Worm (Caenorhabditis elegans): ENCODE data around the gene pals-20.
"Not testable (repeated sequence)": the region's sequence is repeated elsewhere in the genome, so short reads cannot be mapped to it uniquely, and the experiment has no call there.

The pals-20 gene

ce11 chrIII:1391752-1392151, 3.6 kb upstream of the pals-20 start, which contains the start of gene pals-17:
Gene pals-17 (minus strand): TSS chrIII:1391852.
- TF ChIP-seq pes-1 (GFP tag; IDR thresholded peaks at IDR 0.05), result no peak
- no peak for TF ChIP-seq hmbx-1 (tag; optimal IDR thresholded peaks at IDR 0.05)
- no peak for TF ChIP-seq tbx-37 (GFP tag; conservative IDR thresholded peaks at IDR 0.05)
- TF ChIP-seq hmg-4 (GFP tag; optimal IDR thresholded peaks at IDR 0.05), result no peak
- TF ChIP-seq B0310.2 (tag; optimal IDR thresholded peaks at IDR 0.05), result no peak
- TF ChIP-seq scrt-1 (GFP tag; IDR thresholded peaks at IDR 0.05), result no peak
- no peak for TF ChIP-seq F13C5.2 (tag; optimal IDR thresholded peaks at IDR 0.05)

DNA sequence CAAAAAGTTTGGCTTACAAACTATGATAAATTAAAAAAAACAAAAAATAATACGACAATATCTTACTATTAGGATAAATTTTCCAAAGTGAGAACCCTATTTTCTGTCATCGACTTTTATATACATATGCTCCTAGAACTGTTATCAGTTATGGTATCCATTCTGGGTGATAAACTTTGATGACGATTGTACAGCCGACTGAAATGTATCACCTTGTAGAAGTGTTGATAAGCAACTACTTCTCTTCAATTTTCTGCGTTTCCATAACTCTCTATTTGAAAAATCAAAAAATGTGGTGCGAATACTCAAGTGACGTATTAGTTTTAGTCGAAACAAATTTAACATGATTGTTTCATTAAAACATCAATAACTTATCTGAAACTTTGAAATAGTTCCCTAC, 1.9 kb upstream of the pals-20 start:
- TF ChIP-seq tbx-37 (GFP tag; conservative IDR thresholded peaks at IDR 0.05) (no peak), hmbx-1 (tag; optimal IDR thresholded peaks at IDR 0.05) (no peak), B0310.2 (tag; optimal IDR thresholded peaks at IDR 0.05) (no peak)

ce11 chrIII:1384694-1385093, 3.4 kb downstream of the pals-20 start:
- no peak for TF ChIP-seq hmg-4 (GFP tag; optimal IDR thresholded peaks at IDR 0.05)
- no peak for TF ChIP-seq tra-4 (tag; optimal IDR thresholded peaks at IDR 0.05)
- TF ChIP-seq hmbx-1 (tag; optimal IDR thresholded peaks at IDR 0.05), result no peak

DNA sequence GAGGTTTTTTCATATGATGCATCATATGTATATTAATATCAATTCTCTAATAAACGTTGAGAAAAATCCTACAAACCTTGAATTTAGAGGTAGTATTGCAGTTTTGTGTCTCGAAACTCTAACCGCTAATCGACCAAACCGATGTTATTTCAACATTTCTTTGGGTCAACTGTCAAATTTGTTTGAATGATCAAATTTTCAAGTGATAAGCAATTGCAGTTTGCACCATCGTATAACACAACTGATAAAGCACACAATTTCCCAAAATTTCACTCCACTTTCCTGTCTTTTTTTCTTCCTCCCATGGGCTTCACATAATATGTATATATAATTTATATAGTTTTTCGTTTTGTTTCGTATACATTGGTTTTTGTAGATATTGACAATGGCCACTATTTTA, 4.0 kb downstream of the pals-20 start, which contains the start of the genes fbxa-138 and Y82E9BR.5:
fbxa-138 (minus strand) TSS at position 161 of the 400 bp plus-strand sequence.
Y82E9BR.5 (plus strand) TSS at position 279 of the 400 bp plus-strand sequence.
- TF ChIP-seq tbx-11 (GFP tag; IDR thresholded peaks at IDR 0.05), result no peak
- TF ChIP-seq tbx-37 (GFP tag; conservative IDR thresholded peaks at IDR 0.05), result no peak
- TF ChIP-seq flt-1 (GFP tag; IDR thresholded peaks at IDR 0.05), result no peak
- no peak for TF ChIP-seq ama-1 (optimal IDR thresholded peaks at IDR 0.05)
- no peak for TF ChIP-seq tra-4 (tag; optimal IDR thresholded peaks at IDR 0.05)
- TF ChIP-seq ceh-36 (tag; optimal IDR thresholded peaks at IDR 0.05), result no peak
- TF ChIP-seq F13C5.2 (tag; optimal IDR thresholded peaks at IDR 0.05), result no peak
- TF ChIP-seq aly-1 (tag; optimal IDR thresholded peaks at IDR 0.05), result no peak
- no peak for TF ChIP-seq pes-1 (GFP tag; IDR thresholded peaks at IDR 0.05)
- no peak for TF ChIP-seq B0310.2 (tag; optimal IDR thresholded peaks at IDR 0.05)
- no peak for TF ChIP-seq hmg-4 (GFP tag; optimal IDR thresholded peaks at IDR 0.05)
- no peak for TF ChIP-seq sea-1 (GFP tag; conservative IDR thresholded peaks at IDR 0.05)
- no peak for TF ChIP-seq ceh-13 (GFP tag; optimal IDR thresholded peaks at IDR 0.05)
- no peak for TF ChIP-seq hmbx-1 (tag; optimal IDR thresholded peaks at IDR 0.05)
- no peak for TF ChIP-seq hnd-1 (tag; optimal IDR thresholded peaks at IDR 0.05)
- TF ChIP-seq ets-7 (tag; optimal IDR thresholded peaks at IDR 0.05), result no peak

DNA sequence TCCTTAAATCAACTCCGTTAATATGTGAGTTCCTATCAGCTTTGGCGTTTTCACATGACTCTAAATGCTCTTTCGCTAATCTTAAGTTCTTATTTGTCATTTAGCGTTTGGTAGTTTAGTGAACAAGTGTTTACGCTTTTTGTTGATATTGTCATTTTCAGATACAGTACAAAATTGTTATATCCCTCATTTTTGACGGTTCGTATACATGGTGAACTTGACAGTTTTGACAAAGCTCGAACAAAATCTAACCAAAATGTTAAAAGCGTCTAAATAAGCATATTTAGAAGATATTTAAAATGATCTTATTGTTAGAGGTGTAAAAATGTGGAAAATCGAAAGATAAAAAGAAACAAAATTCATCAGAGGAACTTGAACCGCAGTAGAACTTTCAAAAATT, 4.6 kb downstream of the pals-20 start:
- TF ChIP-seq tbx-11 (GFP tag; IDR thresholded peaks at IDR 0.05) (no peak), flt-1 (GFP tag; IDR thresholded peaks at IDR 0.05) (no peak), F13C5.2 (tag; optimal IDR thresholded peaks at IDR 0.05) (no peak), tra-4 (tag; optimal IDR thresholded peaks at IDR 0.05) (no peak), sea-1 (GFP tag; conservative IDR thresholded peaks at IDR 0.05) (no peak), scrt-1 (GFP tag; IDR thresholded peaks at IDR 0.05) (no peak), pes-1 (GFP tag; IDR thresholded peaks at IDR 0.05) (no peak), ceh-13 (GFP tag; optimal IDR thresholded peaks at IDR 0.05) (no peak), hmbx-1 (tag; optimal IDR thresholded peaks at IDR 0.05) (no peak), ceh-36 (tag; optimal IDR thresholded peaks at IDR 0.05) (no peak), hmg-4 (GFP tag; optimal IDR thresholded peaks at IDR 0.05) (no peak), tbx-37 (GFP tag; conservative IDR thresholded peaks at IDR 0.05) (no peak), ama-1 (optimal IDR thresholded peaks at IDR 0.05) (no peak), aly-1 (tag; optimal IDR thresholded peaks at IDR 0.05) (no peak), ets-7 (tag; optimal IDR thresholded peaks at IDR 0.05) (no peak), hnd-1 (tag; optimal IDR thresholded peaks at IDR 0.05) (no peak), B0310.2 (tag; optimal IDR thresholded peaks at IDR 0.05) (no peak)

ce11 chrIII:1380535-1381274, 7.4 kb downstream of the pals-20 start, which contains the start of the genes pals-21 and Y82E9BR.6:
Gene pals-21 (minus strand): TSS chrIII:1380635.
Gene Y82E9BR.6 (plus strand): TSS chrIII:1381224.
- no peak for TF ChIP-seq B0310.2 (tag; optimal IDR thresholded peaks at IDR 0.05)
- no peak for TF ChIP-seq scrt-1 (GFP tag; IDR thresholded peaks at IDR 0.05)
- TF ChIP-seq tbx-11 (GFP tag; IDR thresholded peaks at IDR 0.05), result no peak
- TF ChIP-seq hnd-1 (tag; optimal IDR thresholded peaks at IDR 0.05), result no peak
- no peak for TF ChIP-seq sea-1 (GFP tag; conservative IDR thresholded peaks at IDR 0.05)
- TF ChIP-seq flt-1 (GFP tag; IDR thresholded peaks at IDR 0.05), result no peak
- TF ChIP-seq ets-7 (tag; optimal IDR thresholded peaks at IDR 0.05), result no peak
- TF ChIP-seq F13C5.2 (tag; optimal IDR thresholded peaks at IDR 0.05), result no peak
- TF ChIP-seq tbx-37 (GFP tag; conservative IDR thresholded peaks at IDR 0.05), result no peak
- no peak for TF ChIP-seq pes-1 (GFP tag; IDR thresholded peaks at IDR 0.05)
- TF ChIP-seq aly-1 (tag; optimal IDR thresholded peaks at IDR 0.05), result no peak
- no peak for TF ChIP-seq tra-4 (tag; optimal IDR thresholded peaks at IDR 0.05)
- TF ChIP-seq ceh-13 (GFP tag; optimal IDR thresholded peaks at IDR 0.05), result no peak
- no peak for TF ChIP-seq ceh-36 (tag; optimal IDR thresholded peaks at IDR 0.05)
- TF ChIP-seq ama-1 (optimal IDR thresholded peaks at IDR 0.05), result no peak
- TF ChIP-seq hmbx-1 (tag; optimal IDR thresholded peaks at IDR 0.05), result no peak

DNA sequence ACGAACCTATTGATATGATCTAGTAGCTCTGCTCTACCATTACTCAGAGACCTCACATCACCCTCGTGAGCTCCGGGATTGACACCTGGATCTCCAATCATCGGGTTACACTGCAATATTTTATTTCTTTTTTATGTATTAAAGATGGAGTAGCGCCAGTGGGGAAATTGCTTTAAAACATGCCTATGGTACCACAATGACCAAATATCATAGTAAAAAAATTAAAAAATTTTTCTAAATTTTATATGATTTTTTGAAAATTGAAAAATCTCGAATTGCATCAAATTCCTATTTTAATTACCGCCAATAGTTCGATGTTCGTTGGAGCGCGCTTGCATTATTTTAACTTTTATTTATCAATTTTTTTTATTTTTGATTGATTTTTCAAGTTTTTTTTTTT, 10.2 kb downstream of the pals-20 start, which contains the start of gene pals-40:
pals-40 (minus strand) TSS at position 101 of the 400 bp plus-strand sequence.
- TF ChIP-seq hmg-4 (GFP tag; optimal IDR thresholded peaks at IDR 0.05); aly-1 (tag; optimal IDR thresholded peaks at IDR 0.05); tbx-11 (GFP tag; IDR thresholded peaks at IDR 0.05): not testable (repeated sequence)

- TF ChIP-seq F13C5.2 (tag; optimal IDR thresholded peaks at IDR 0.05); ama-1 (optimal IDR thresholded peaks at IDR 0.05); hmbx-1 (tag; optimal IDR thresholded peaks at IDR 0.05): not testable (repeated sequence)
These were observed 12.6 kb downstream of the pals-20 start, which contains the start of gene Y82E9BR.10 for ce11 chrIII:1375491-1375890. Gene Y82E9BR.10 (minus strand): TSS chrIII:1375591.
